Worm (Caenorhabditis elegans): ENCODE results near the gene T09F3.2.

The T09F3.2 gene

DNA sequence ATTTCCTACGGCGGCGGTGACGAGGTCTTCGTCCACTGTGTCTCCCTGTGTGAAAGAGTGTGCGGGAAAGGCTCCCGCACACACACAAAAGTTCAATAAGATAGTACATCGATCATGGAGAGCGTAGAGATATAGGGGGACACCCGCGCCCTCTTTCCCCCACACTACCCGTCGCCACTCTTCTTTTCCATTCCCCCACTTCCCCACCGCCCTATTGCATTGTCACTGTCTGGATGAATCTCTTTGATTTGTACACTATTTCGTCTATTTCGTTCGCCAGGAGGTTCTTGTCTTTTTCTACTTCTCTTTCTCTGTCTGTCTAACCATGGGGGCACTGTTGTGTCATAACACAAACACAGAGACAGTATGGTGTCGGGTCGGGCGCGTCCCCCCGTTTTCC, 8.7 kb upstream of the T09F3.2 start (continued):
- no peak for TF ChIP-seq ZK546.5 (tag; optimal IDR thresholded peaks at IDR 0.05)
- peak; percentile 12 for TF ChIP-seq ztf-4 (tag; optimal IDR thresholded peaks at IDR 0.05)
- TF ChIP-seq nhr-23 (tag; optimal IDR thresholded peaks at IDR 0.05): no peak
- TF ChIP-seq nhr-129 (tag; optimal IDR thresholded peaks at IDR 0.05): peak; percentile 86
- peak; percentile 34 for TF ChIP-seq crh-2 (tag; optimal IDR thresholded peaks at IDR 0.05)
- no peak for TF ChIP-seq lin-13 (GFP tag; optimal IDR thresholded peaks at IDR 0.05)
- no peak for TF ChIP-seq nhr-6 (tag; optimal IDR thresholded peaks at IDR 0.05)
- peak; percentile 47 for TF ChIP-seq ceh-16 (tag; optimal IDR thresholded peaks at IDR 0.05)
- TF ChIP-seq skn-1 (tag; optimal IDR thresholded peaks at IDR 0.05): no peak
- peak; percentile 53 for TF ChIP-seq fos-1 (tag; optimal IDR thresholded peaks at IDR 0.05)
- TF ChIP-seq sma-3 (GFP tag; optimal IDR thresholded peaks at IDR 0.05): peak; percentile 35
- no peak for TF ChIP-seq egl-27 (tag; optimal IDR thresholded peaks at IDR 0.05)
- no peak for TF ChIP-seq dmd-4 (tag; optimal IDR thresholded peaks at IDR 0.05)
- TF ChIP-seq nhr-12 (tag; optimal IDR thresholded peaks at IDR 0.05): no peak
- TF ChIP-seq snpc-4 (tag; optimal IDR thresholded peaks at IDR 0.05): no peak
- no peak for TF ChIP-seq lin-11 (tag; optimal IDR thresholded peaks at IDR 0.05)
- no peak for TF ChIP-seq ceh-82 (tag; optimal IDR thresholded peaks at IDR 0.05)
- no peak for TF ChIP-seq peb-1 (tag; optimal IDR thresholded peaks at IDR 0.05)
- peak; percentile 81 for TF ChIP-seq nhr-25 (tag; optimal IDR thresholded peaks at IDR 0.05)

DNA sequence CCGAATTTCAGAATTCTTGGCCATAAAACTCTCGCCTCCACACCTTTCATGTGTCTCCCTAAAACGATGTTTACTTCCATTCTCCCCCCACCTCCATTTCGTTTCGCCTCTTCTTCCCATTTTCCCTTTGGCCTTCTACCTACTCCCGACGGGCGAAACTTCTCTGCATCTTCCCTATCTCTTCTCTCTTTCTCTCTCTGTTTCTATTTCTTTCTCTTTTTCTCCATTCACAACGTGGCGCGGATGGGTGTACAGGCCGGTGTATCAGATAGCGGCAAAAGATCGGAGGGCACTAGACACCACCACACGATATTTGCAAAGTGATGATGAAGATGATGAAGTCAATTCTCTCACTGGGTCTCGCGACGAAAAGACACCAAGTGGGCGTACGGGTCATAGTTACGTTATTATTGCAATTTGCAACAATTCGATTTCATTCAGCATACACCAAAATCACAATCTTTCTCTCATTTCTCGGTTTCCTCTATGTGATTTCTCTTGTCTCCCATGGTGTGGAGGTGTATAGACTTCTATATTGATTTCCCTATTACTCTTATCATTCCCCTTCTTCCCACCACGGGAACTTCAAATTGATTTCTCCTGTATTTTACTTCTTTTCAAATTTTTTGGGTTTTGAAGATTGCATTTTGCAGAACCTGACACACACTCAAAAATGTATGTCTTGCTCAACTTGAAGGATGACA, 6.1 kb upstream of the T09F3.2 start, which contains the start of gene ztf-27:
Gene ztf-27 (plus strand): TSS at position 654 of the 704 bp plus-strand sequence.
- no peak for TF ChIP-seq ztf-4 (tag; optimal IDR thresholded peaks at IDR 0.05)
- no peak for TF ChIP-seq peb-1 (tag; optimal IDR thresholded peaks at IDR 0.05)
- TF ChIP-seq nhr-129 (tag; optimal IDR thresholded peaks at IDR 0.05): peak; percentile 50
- TF ChIP-seq elt-3 (tag; optimal IDR thresholded peaks at IDR 0.05): no peak
- TF ChIP-seq snpc-4 (tag; optimal IDR thresholded peaks at IDR 0.05): no peak
- TF ChIP-seq nhr-21 (tag; optimal IDR thresholded peaks at IDR 0.05): no peak
- no peak for TF ChIP-seq nhr-12 (tag; optimal IDR thresholded peaks at IDR 0.05)
- TF ChIP-seq sma-3 (GFP tag; optimal IDR thresholded peaks at IDR 0.05): peak; percentile 45
- peak; percentile 37 for TF ChIP-seq blmp-1 (tag; optimal IDR thresholded peaks at IDR 0.05; ENCODE audit: insufficient read depth)
- TF ChIP-seq dmd-4 (tag; optimal IDR thresholded peaks at IDR 0.05): no peak
- TF ChIP-seq ztf-11 (tag; optimal IDR thresholded peaks at IDR 0.05): no peak
- no peak for TF ChIP-seq lsy-2 (tag; optimal IDR thresholded peaks at IDR 0.05)
- TF ChIP-seq unc-39 (tag; optimal IDR thresholded peaks at IDR 0.05): no peak
- TF ChIP-seq zag-1 (tag; optimal IDR thresholded peaks at IDR 0.05): no peak
- TF ChIP-seq nhr-77 (tag; optimal IDR thresholded peaks at IDR 0.05): no peak
- no peak for TF ChIP-seq mab-5 (tag; optimal IDR thresholded peaks at IDR 0.05)
- TF ChIP-seq unc-55 (GFP tag; optimal IDR thresholded peaks at IDR 0.05): no peak
- peak; percentile 8 for TF ChIP-seq gmeb-1 (tag; optimal IDR thresholded peaks at IDR 0.05)
- TF ChIP-seq sem-4 (tag; optimal IDR thresholded peaks at IDR 0.05): no peak
- TF ChIP-seq nhr-237 (tag; optimal IDR thresholded peaks at IDR 0.05): no peak
- no peak for TF ChIP-seq nhr-11 (tag; optimal IDR thresholded peaks at IDR 0.05)
- no peak for TF ChIP-seq ztf-1 (GFP tag; conservative IDR thresholded peaks at IDR 0.05)
- no peak for TF ChIP-seq sma-9 (GFP tag; optimal IDR thresholded peaks at IDR 0.05)
- no peak for TF ChIP-seq sma-9 (tag; optimal IDR thresholded peaks at IDR 0.05)
- no peak for TF ChIP-seq lin-39 (tag; optimal IDR thresholded peaks at IDR 0.05)
- TF ChIP-seq aly-2 (tag; optimal IDR thresholded peaks at IDR 0.05): no peak
- TF ChIP-seq crh-2 (tag; optimal IDR thresholded peaks at IDR 0.05): peak; percentile 85
- TF ChIP-seq ceh-16 (tag; optimal IDR thresholded peaks at IDR 0.05): no peak
- no peak for TF ChIP-seq ceh-82 (tag; optimal IDR thresholded peaks at IDR 0.05)
- TF ChIP-seq F13H6.1 (tag; optimal IDR thresholded peaks at IDR 0.05): peak; percentile 43
- TF ChIP-seq C34F6.9 (tag; optimal IDR thresholded peaks at IDR 0.05): no peak
- peak; percentile 6 for TF ChIP-seq fos-1 (tag; optimal IDR thresholded peaks at IDR 0.05)
- no peak for TF ChIP-seq ZK546.5 (tag; optimal IDR thresholded peaks at IDR 0.05)
- TF ChIP-seq skn-1 (tag; optimal IDR thresholded peaks at IDR 0.05): no peak
- TF ChIP-seq nhr-25 (tag; optimal IDR thresholded peaks at IDR 0.05): peak; percentile 48
- no peak for TF ChIP-seq lin-13 (GFP tag; optimal IDR thresholded peaks at IDR 0.05)
- TF ChIP-seq elt-1 (tag; optimal IDR thresholded peaks at IDR 0.05): no peak
- TF ChIP-seq R02D3.7 (tag; optimal IDR thresholded peaks at IDR 0.05): no peak
- no peak for TF ChIP-seq unc-62 (GFP tag; optimal IDR thresholded peaks at IDR 0.05)
- TF ChIP-seq ama-1 (optimal IDR thresholded peaks at IDR 0.05): no peak
- no peak for TF ChIP-seq Y55F3AM.14 (GFP tag; optimal IDR thresholded peaks at IDR 0.05)
- TF ChIP-seq nhr-6 (tag; optimal IDR thresholded peaks at IDR 0.05): no peak
- no peak for TF ChIP-seq mdl-1 (tag; optimal IDR thresholded peaks at IDR 0.05)

Measured in whole organism, L2 larva.